Worm (Caenorhabditis elegans) whole organism, L4 larva: ENCODE results near the gene nhr-92.

Experiments
- hlh-11 ChIP-seq: fragments of 200-800 bp; sonication (Bioruptor generic); optimal IDR thresholded peaks from 2 replicates; lab custom pipeline; 2018; ENCODE audit warnings: mild to moderate bottlenecking, missing genetic modification characterization, missing compliant biosample characterization
- sdz-12 ChIP-seq: fragments of 200-800 bp; sonication (Bioruptor generic); optimal IDR thresholded peaks from 2 replicates; lab custom pipeline; 2018; ENCODE audit warnings: mild to moderate bottlenecking, missing genetic modification characterization, missing compliant biosample characterization
- unc-39 ChIP-seq: sonication (generic microtip); optimal IDR thresholded peaks from 2 replicates; lab custom pipeline; 2017; ENCODE audit warnings: missing biosample characterization, missing genetic modification characterization

- no peak for TF ChIP-seq sdz-12 (GFP tag; lab: Kevin White, UChicago)
- no peak for TF ChIP-seq hlh-11
- TF ChIP-seq unc-39 (tag; lab: Kevin White, UChicago), result no peak
Measured at ce11 chrIV:1672398-1672797, 52.5 kb downstream of the nhr-92 start, which contains the start of gene Y41D4B.1.
